Fruit fly (Drosophila melanogaster) whole organism, embryonic: ENCODE measurements around the gene Rrp1.

Experiments used
- ATbp ChIP-seq: fragments of 200-800 bp; sonication (Bioruptor generic); optimal IDR thresholded peaks from 2 replicates; lab custom pipeline; 2017; ENCODE audit warnings: missing biosample characterization, mild to moderate bottlenecking, missing genetic modification characterization, missing genetic modification reagents
- Bdp1 ChIP-seq: fragments of 200-800 bp; sonication (Bioruptor generic); optimal IDR thresholded peaks from 3 replicates; lab custom pipeline; 2016; ENCODE audit warnings: missing biosample characterization, missing genetic modification characterization
- CG10959 ChIP-seq: fragments of 200-800 bp; sonication (Bioruptor generic); IDR thresholded peaks from 2 replicates; pipeline ENCODE4 v1.3.6; 2022; ENCODE audit warnings: missing biosample characterization, missing genetic modification characterization
- CG13624 ChIP-seq: fragments of 200-800 bp; sonication (Bioruptor generic); optimal IDR thresholded peaks from 2 replicates; lab custom pipeline; 2016; ENCODE audit warnings: missing biosample characterization, missing genetic modification characterization
- CG14710 ChIP-seq: fragments of 200-800 bp; sonication (Bioruptor generic); optimal IDR thresholded peaks from 3 replicates; lab custom pipeline; 2019; ENCODE audit warnings: missing biosample characterization, mild to moderate bottlenecking, missing genetic modification characterization, moderate library complexity
- CG2202 ChIP-seq: fragments of 200-800 bp; sonication (Bioruptor generic); optimal IDR thresholded peaks from 2 replicates; lab custom pipeline; 2018; ENCODE audit warnings: missing biosample characterization, mild to moderate bottlenecking, missing genetic modification characterization
- CG30403 ChIP-seq: fragments of 200-800 bp; sonication (Bioruptor generic); optimal IDR thresholded peaks from 3 replicates; lab custom pipeline; 2016; ENCODE audit warnings: missing biosample characterization, missing genetic modification characterization
- CG34376 ChIP-seq: fragments of 200-800 bp; sonication (Bioruptor generic); optimal IDR thresholded peaks from 2 replicates; lab custom pipeline; 2018; ENCODE audit warnings: missing biosample characterization, mild to moderate bottlenecking, missing genetic modification characterization
- CG3847 ChIP-seq: fragments of 200-800 bp; sonication (Bioruptor generic); IDR thresholded peaks from 2 replicates; pipeline ENCODE4 v1.3.6; 2022; ENCODE audit warnings: missing biosample characterization, missing genetic modification characterization
- CG4730 ChIP-seq: fragments of 200-800 bp; sonication (Bioruptor generic); IDR thresholded peaks from 2 replicates; pipeline ENCODE4 v1.3.6; 2022; ENCODE audit warnings: missing biosample characterization, missing genetic modification characterization
- CG6854 ChIP-seq: fragments of 200-800 bp; sonication (Bioruptor generic); optimal IDR thresholded peaks from 3 replicates; lab custom pipeline; 2017; ENCODE audit warnings: missing biosample characterization, mild to moderate bottlenecking, missing genetic modification characterization
- CG7357 ChIP-seq: fragments of 200-800 bp; sonication (Bioruptor generic); IDR thresholded peaks from 3 replicates; pipeline ENCODE4 v1.3.6; 2022; ENCODE audit warnings: missing biosample characterization, missing genetic modification characterization
- CG7745 ChIP-seq: fragments of 200-800 bp; sonication (Bioruptor generic); optimal IDR thresholded peaks from 2 replicates; lab custom pipeline; 2018; ENCODE audit warnings: missing biosample characterization, mild to moderate bottlenecking, missing genetic modification characterization, moderate library complexity
- CG7839 ChIP-seq: fragments of 200-800 bp; sonication (Bioruptor generic); optimal IDR thresholded peaks from 3 replicates; lab custom pipeline; 2018; ENCODE audit warnings: missing biosample characterization, mild to moderate bottlenecking, missing genetic modification characterization, moderate library complexity
- CG7963 ChIP-seq: fragments of 200-800 bp; sonication (Bioruptor generic); IDR thresholded peaks from 3 replicates; pipeline ENCODE4 v1.3.6; 2022; ENCODE audit warnings: missing biosample characterization, missing genetic modification characterization; ENCODE audit not compliant: partially characterized antibody
- CG7987 ChIP-seq: fragments of 200-800 bp; sonication (Bioruptor generic); optimal IDR thresholded peaks from 2 replicates; lab custom pipeline; 2018; ENCODE audit warnings: missing biosample characterization, mild to moderate bottlenecking, missing genetic modification characterization, moderate library complexity
- Dad ChIP-seq: fragments of 200-800 bp; sonication (Bioruptor generic); optimal IDR thresholded peaks from 3 replicates; lab custom pipeline; 2016; ENCODE audit warnings: missing biosample characterization, missing genetic modification characterization
- Dfd ChIP-seq, 2 experiments: fragments of >200 bp; optimal IDR thresholded peaks; 2 replicates each; lab custom pipeline; 2017; ENCODE audit warnings: missing biosample characterization in 2 of 2, missing genetic modification characterization in 2 of 2
- Dip2 ChIP-seq: fragments of 200-800 bp; sonication (Bioruptor generic); IDR thresholded peaks from 2 replicates; pipeline ENCODE4 v1.3.6; 2022; ENCODE audit warnings: missing biosample characterization, missing genetic modification characterization
- Dip3 ChIP-seq: fragments of 200-800 bp; sonication (Bioruptor generic); optimal IDR thresholded peaks from 3 replicates; lab custom pipeline; 2016; ENCODE audit warnings: missing biosample characterization, missing genetic modification characterization
- Doc2 ChIP-seq: fragments of 200-800 bp; sonication (Bioruptor generic); IDR thresholded peaks from 2 replicates; pipeline ENCODE4 v1.3.6; 2022; ENCODE audit warnings: missing biosample characterization, missing genetic modification characterization
- Dref ChIP-seq: fragments of 200-800 bp; sonication (Bioruptor generic); IDR thresholded peaks from 2 replicates; pipeline ENCODE4 v1.3.6; 2022; ENCODE audit warnings: missing biosample characterization, missing genetic modification characterization
- Drgx ChIP-seq: fragments of 200-800 bp; sonication (Bioruptor generic); IDR thresholded peaks from 2 replicates; pipeline ENCODE4 v1.3.6; 2022; ENCODE audit warnings: missing biosample characterization, missing genetic modification characterization
- E2f2 ChIP-seq: fragments of 200-800 bp; sonication (Bioruptor generic); IDR thresholded peaks from 2 replicates; pipeline ENCODE4 v1.3.6; 2022; ENCODE audit warnings: missing biosample characterization, missing genetic modification characterization
- HmgD ChIP-seq: fragments of 200-800 bp; sonication (Bioruptor generic); optimal IDR thresholded peaks from 3 replicates; lab custom pipeline; 2016; ENCODE audit warnings: missing biosample characterization, missing genetic modification characterization
- Lpt ChIP-seq: fragments of >200 bp; optimal IDR thresholded peaks from 2 replicates; lab custom pipeline; 2018; ENCODE audit warnings: missing biosample characterization, missing genetic modification characterization
- Med ChIP-seq: fragments of 200-800 bp; sonication (Bioruptor generic); peaks from one replicate; lab custom pipeline; 2016; ENCODE audit warnings: missing biosample characterization, missing genetic modification characterization, mild to moderate bottlenecking, inconsistent platforms, moderate library complexity
- Sin3A ChIP-seq: fragments of >200 bp; optimal IDR thresholded peaks from 2 replicates; lab custom pipeline; 2018
- Taf1 ChIP-seq: fragments of 200-800 bp; sonication (Bioruptor generic); IDR thresholded peaks from 2 replicates; pipeline ENCODE4 v1.3.6; 2022; ENCODE audit warnings: missing biosample characterization, missing genetic modification characterization
- ase ChIP-seq: fragments of 200-800 bp; sonication (Bioruptor generic); IDR thresholded peaks from 3 replicates; pipeline ENCODE4 v1.3.6; 2022; ENCODE audit warnings: missing biosample characterization, missing genetic modification characterization
- corto ChIP-seq: fragments of 200-800 bp; sonication (Bioruptor generic); optimal IDR thresholded peaks from 2 replicates; lab custom pipeline; 2016; ENCODE audit warnings: missing biosample characterization, mild to moderate bottlenecking, missing genetic modification characterization, moderate library complexity
- danr ChIP-seq: fragments of 200-800 bp; sonication (Bioruptor generic); IDR thresholded peaks from 2 replicates; pipeline ENCODE4 v1.3.6; 2022; ENCODE audit warnings: missing biosample characterization, missing genetic modification characterization
- eyg ChIP-seq: fragments of 200-800 bp; sonication (Bioruptor generic); optimal IDR thresholded peaks from 3 replicates; lab custom pipeline; 2016; ENCODE audit warnings: missing biosample characterization, missing genetic modification characterization
- fd96Cb ChIP-seq: fragments of 200-800 bp; sonication (Bioruptor generic); optimal IDR thresholded peaks from 2 replicates; lab custom pipeline; 2018; ENCODE audit warnings: missing biosample characterization, mild to moderate bottlenecking, missing genetic modification characterization, moderate library complexity
- gem ChIP-seq: fragments of 200-800 bp; sonication (Bioruptor generic); optimal IDR thresholded peaks from 2 replicates; lab custom pipeline; 2019; ENCODE audit warnings: missing biosample characterization, mild to moderate bottlenecking, missing genetic modification characterization, moderate library complexity
- grn ChIP-seq: fragments of 200-800 bp; sonication (Bioruptor generic); optimal IDR thresholded peaks from 3 replicates; lab custom pipeline; 2017; ENCODE audit warnings: missing biosample characterization, missing genetic modification characterization
- hbn ChIP-seq: fragments of 200-800 bp; sonication (Bioruptor generic); IDR thresholded peaks from 2 replicates; pipeline ENCODE4 v1.3.6; 2022; ENCODE audit warnings: missing biosample characterization, missing genetic modification characterization; ENCODE audit not compliant: partially characterized antibody
- kay ChIP-seq: fragments of 200-800 bp; sonication (Bioruptor generic); optimal IDR thresholded peaks from 2 replicates; lab custom pipeline; 2016; ENCODE audit warnings: missing biosample characterization, missing genetic modification characterization
- lab ChIP-seq: fragments of 200-800 bp; sonication (Bioruptor generic); optimal IDR thresholded peaks from 3 replicates; lab custom pipeline; 2017; ENCODE audit warnings: missing biosample characterization, missing genetic modification characterization, mild to moderate bottlenecking, moderate library complexity, missing genetic modification reagents
- mld ChIP-seq: fragments of 200-800 bp; sonication (Bioruptor generic); IDR thresholded peaks from 3 replicates; pipeline ENCODE4 v1.3.6; 2022; ENCODE audit warnings: missing biosample characterization, missing genetic modification characterization; ENCODE audit not compliant: partially characterized antibody
- nmo ChIP-seq: fragments of 200-800 bp; sonication (Bioruptor generic); optimal IDR thresholded peaks from 2 replicates; lab custom pipeline; 2018; ENCODE audit warnings: missing biosample characterization, mild to moderate bottlenecking, missing genetic modification characterization, moderate library complexity
- org-1 ChIP-seq: fragments of 200-800 bp; sonication (Bioruptor generic); optimal IDR thresholded peaks from 2 replicates; lab custom pipeline; 2017; ENCODE audit warnings: missing biosample characterization, missing genetic modification characterization
- otp ChIP-seq: fragments of 200-800 bp; sonication (Bioruptor generic); IDR thresholded peaks from 3 replicates; pipeline ENCODE4, ENCODE4 v1.3.6; 2022; ENCODE audit warnings: missing biosample characterization, missing genetic modification characterization
- ranshi ChIP-seq: fragments of 200-800 bp; sonication (Bioruptor generic); IDR thresholded peaks from 2 replicates; pipeline ENCODE4 v1.3.6; 2022; ENCODE audit warnings: missing biosample characterization, missing genetic modification characterization
- run ChIP-seq: fragments of 200-800 bp; sonication (Bioruptor generic); optimal IDR thresholded peaks from 3 replicates; lab custom pipeline; 2018; ENCODE audit warnings: missing biosample characterization, mild to moderate bottlenecking, missing genetic modification characterization
- schlank ChIP-seq: fragments of 200-800 bp; sonication (Bioruptor generic); optimal IDR thresholded peaks from 2 replicates; lab custom pipeline; 2018; ENCODE audit warnings: missing biosample characterization, mild to moderate bottlenecking, missing genetic modification characterization
- sens ChIP-seq: fragments of 200-800 bp; sonication (Bioruptor generic); peaks from one replicate; lab custom pipeline; 2016; ENCODE audit warnings: missing biosample characterization, missing genetic modification characterization
- sug ChIP-seq: fragments of 200-800 bp; optimal IDR thresholded peaks from 2 replicates; lab custom pipeline; 2019; ENCODE audit warnings: missing biosample characterization, mild to moderate bottlenecking, missing genetic modification characterization, moderate library complexity
- tin ChIP-seq: fragments of 200-800 bp; sonication (Bioruptor generic); optimal IDR thresholded peaks from 3 replicates; lab custom pipeline; 2016; ENCODE audit warnings: missing biosample characterization, missing genetic modification characterization
- tio ChIP-seq: fragments of 200-800 bp; sonication (Bioruptor generic); optimal IDR thresholded peaks from 2 replicates; lab custom pipeline; 2017; ENCODE audit warnings: missing biosample characterization, missing genetic modification characterization, inconsistent platforms
- twi ChIP-seq: fragments of 200-800 bp; optimal IDR thresholded peaks from 2 replicates; lab custom pipeline; 2019; ENCODE audit warnings: missing biosample characterization, mild to moderate bottlenecking, missing genetic modification characterization, moderate library complexity
- usp ChIP-seq: fragments of >200 bp; optimal IDR thresholded peaks from 2 replicates; lab custom pipeline; 2017; ENCODE audit warnings: missing biosample characterization, missing genetic modification characterization

Gene Rrp1

DNA sequence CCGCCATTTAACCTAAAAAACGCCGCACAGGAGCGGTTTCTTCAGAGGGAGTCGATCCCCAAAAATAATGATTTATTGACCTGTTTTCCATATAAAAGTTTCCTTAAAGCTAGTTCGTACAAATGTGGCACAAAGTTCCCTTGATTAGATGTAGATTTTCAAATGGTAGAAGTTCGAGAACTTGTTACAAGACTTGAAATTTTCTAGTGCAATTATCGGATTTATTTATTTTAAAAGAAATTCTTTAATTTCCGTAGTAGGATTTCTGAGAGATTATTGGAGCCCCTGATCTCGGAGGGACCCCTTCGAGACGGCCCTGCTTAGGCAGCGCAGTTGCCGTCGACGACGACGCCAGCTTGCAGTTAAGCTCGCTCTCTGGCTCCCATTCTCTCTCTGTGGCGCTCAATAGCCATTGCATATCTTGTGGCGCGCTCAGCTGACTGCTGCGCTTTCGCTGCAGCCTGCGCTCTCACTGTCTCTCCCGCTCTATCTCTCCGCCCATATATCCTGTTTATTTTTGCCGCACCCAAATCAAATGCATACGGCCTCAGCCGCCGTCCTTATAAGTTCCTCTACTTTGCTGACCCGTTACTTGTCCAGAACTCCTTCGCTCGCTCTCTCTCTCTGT, 14.6 kb downstream of the Rrp1 start (continued):
- no peak for TF ChIP-seq CG7987 (GFP tag; lab: Kevin White, UChicago)
- peak; percentile 24 for TF ChIP-seq org-1 (GFP tag; lab: Kevin White, UChicago)
- TF ChIP-seq CG7357 (GFP tag; lab: Robert Waterston, UW), result peak; percentile 28; the same call in 1 of the 3 replicates
- no peak for TF ChIP-seq CG10959 (GFP tag; lab: Robert Waterston, UW)
- peak; percentile 72 for TF ChIP-seq CG7839
- TF ChIP-seq CG34376 (GFP tag; lab: Kevin White, UChicago), result no peak
- no peak for TF ChIP-seq Dip3 (GFP tag; lab: Kevin White, UChicago)
- no peak for TF ChIP-seq eyg (GFP tag; lab: Kevin White, UChicago)
- no peak for TF ChIP-seq CG4730 (GFP tag; lab: Robert Waterston, UW)
- no peak for TF ChIP-seq Dref (GFP tag; lab: Robert Waterston, UW)
- TF ChIP-seq HmgD, result no peak
- TF ChIP-seq Taf1 (GFP tag; lab: Robert Waterston, UW), result no peak
- no peak for TF ChIP-seq grn (GFP tag; lab: Kevin White, UChicago)
- no peak for TF ChIP-seq CG2202
- no peak for TF ChIP-seq ase (GFP tag; lab: Robert Waterston, UW)
- no peak for TF ChIP-seq mld
- no peak for TF ChIP-seq E2f2 (GFP tag; lab: Robert Waterston, UW)
- no peak for TF ChIP-seq Dfd (GFP tag; optimal IDR thresholded peaks at IDR 0.05; lab: Kevin White, UChicago)
- peak; percentile 72 for TF ChIP-seq fd96Cb (tag; lab: Kevin White, UChicago)
- TF ChIP-seq kay (GFP tag; lab: Kevin White, UChicago), result no peak
- TF ChIP-seq Lpt, result no peak
- no peak for TF ChIP-seq run
- TF ChIP-seq CG14710, result peak; percentile 53
- TF ChIP-seq corto, result no peak
- no peak for TF ChIP-seq CG13624 (GFP tag; lab: Kevin White, UChicago)
- TF ChIP-seq Doc2 (GFP tag; lab: Robert Waterston, UW), result 0 out of 2 replicates have a peak, but pooled peaks have one; percentile 33
- TF ChIP-seq CG30403, result peak; percentile 64
- no peak for TF ChIP-seq CG7745
- peak; percentile 80 for TF ChIP-seq Drgx (GFP tag; lab: Robert Waterston, UW)
- no peak for TF ChIP-seq CG6854 (GFP tag; lab: Kevin White, UChicago)
- peak; percentile 78 for TF ChIP-seq Med
- no peak for TF ChIP-seq twi (tag; lab: Kevin White, UChicago)
- no peak for TF ChIP-seq lab
- TF ChIP-seq sens (GFP tag; lab: Kevin White, UChicago), result peak; percentile 95
- TF ChIP-seq ranshi (GFP tag; lab: Robert Waterston, UW), result peak; percentile 18; the same call in 1 of the 2 replicates
- TF ChIP-seq usp (GFP tag; lab: Kevin White, UChicago), result no peak
- peak; percentile 86 for TF ChIP-seq nmo (GFP tag; lab: Kevin White, UChicago)
- no peak for TF ChIP-seq hbn
- 0 out of 2 replicates have a peak, but pooled peaks have one; percentile 46 for TF ChIP-seq danr (GFP tag; lab: Robert Waterston, UW)
- no peak for TF ChIP-seq Bdp1 (GFP tag; lab: Kevin White, UChicago)
- TF ChIP-seq CG3847 (GFP tag; lab: Robert Waterston, UW), result no peak
- TF ChIP-seq gem (tag; lab: Kevin White, UChicago), result peak; percentile 69
- TF ChIP-seq schlank (tag; lab: Kevin White, UChicago), result no peak
- TF ChIP-seq Sin3A (lab: Kevin White, UChicago), result no peak
- TF ChIP-seq Dad, result no peak
- no peak for TF ChIP-seq tio (GFP tag; lab: Kevin White, UChicago)
- no peak for TF ChIP-seq otp (GFP tag; lab: Robert Waterston, UW)
- peak; percentile 64 for TF ChIP-seq ATbp (GFP tag; lab: Kevin White, UChicago)
- TF ChIP-seq tin (GFP tag; lab: Kevin White, UChicago), result peak; percentile 67
- no peak for TF ChIP-seq CG7963
- no peak for TF ChIP-seq Dip2 (GFP tag; lab: Robert Waterston, UW)
- TF ChIP-seq sug (tag; lab: Kevin White, UChicago), result no peak
